Fruit fly (Drosophila melanogaster) whole organism, embryonic: ENCODE measurements around the gene cni.

Experiments
- Abd-B ChIP-seq: fragments of 200-800 bp; sonication (Bioruptor generic); optimal IDR thresholded peaks from 2 replicates; lab custom pipeline; 2018; ENCODE audit warnings: missing biosample characterization, mild to moderate bottlenecking, missing genetic modification characterization, moderate library complexity
- Antp ChIP-seq: fragments of 200-800 bp; sonication (Bioruptor generic); optimal IDR thresholded peaks from 3 replicates; lab custom pipeline; 2016; ENCODE audit warnings: missing biosample characterization, missing genetic modification characterization
- CG10267 ChIP-seq: fragments of 200-800 bp; sonication (Bioruptor generic); optimal IDR thresholded peaks from 2 replicates; lab custom pipeline; 2018; ENCODE audit warnings: missing biosample characterization, mild to moderate bottlenecking, missing genetic modification characterization, moderate library complexity
- CG10462 ChIP-seq: fragments of 200-800 bp; sonication (Bioruptor generic); optimal IDR thresholded peaks from 2 replicates; lab custom pipeline; 2016; ENCODE audit warnings: missing biosample characterization, missing genetic modification characterization
- CG10654 ChIP-seq: fragments of 200-800 bp; sonication (Bioruptor generic); optimal IDR thresholded peaks from 2 replicates; lab custom pipeline; 2016; ENCODE audit warnings: missing biosample characterization, missing genetic modification characterization
- CG11247 ChIP-seq: fragments of 200-800 bp; sonication (Bioruptor generic); IDR thresholded peaks from 2 replicates; pipeline ENCODE4 v1.3.6; 2022; ENCODE audit warnings: missing biosample characterization, missing genetic modification characterization
- CG11456 ChIP-seq: fragments of 200-800 bp; sonication (Bioruptor generic); IDR thresholded peaks from 3 replicates; pipeline ENCODE4 v1.3.6; 2022; ENCODE audit warnings: missing biosample characterization, missing genetic modification characterization
- CG11723 ChIP-seq: fragments of 200-800 bp; sonication (Bioruptor generic); optimal IDR thresholded peaks from 2 replicates; lab custom pipeline; 2017; ENCODE audit warnings: missing biosample characterization, mild to moderate bottlenecking, missing genetic modification characterization
- CG12071 ChIP-seq: fragments of 200-800 bp; sonication (Bioruptor generic); optimal IDR thresholded peaks from 3 replicates; lab custom pipeline; 2018; ENCODE audit warnings: missing biosample characterization, mild to moderate bottlenecking, missing genetic modification characterization
- CG12219 ChIP-seq: fragments of 200-800 bp; sonication (Bioruptor generic); optimal IDR thresholded peaks from 3 replicates; lab custom pipeline; 2018; ENCODE audit warnings: missing biosample characterization, mild to moderate bottlenecking, missing genetic modification characterization
- CG14014 ChIP-seq: fragments of 200-800 bp; sonication (Bioruptor generic); IDR thresholded peaks from 2 replicates; pipeline ENCODE4 v1.3.6; 2022; ENCODE audit warnings: missing biosample characterization, missing genetic modification characterization
- CG17359 ChIP-seq: fragments of 200-800 bp; sonication (Bioruptor generic); optimal IDR thresholded peaks from 3 replicates; lab custom pipeline; 2018; ENCODE audit warnings: missing biosample characterization, mild to moderate bottlenecking, missing genetic modification characterization, moderate library complexity
- CG18476 ChIP-seq: fragments of 200-800 bp; sonication (Bioruptor generic); optimal IDR thresholded peaks from 2 replicates; lab custom pipeline; 2016; ENCODE audit warnings: missing biosample characterization, mild to moderate bottlenecking, missing genetic modification characterization
- CG31224 ChIP-seq: fragments of 200-800 bp; sonication (Bioruptor generic); IDR thresholded peaks from 2 replicates; pipeline ENCODE4 v1.3.6; 2022; ENCODE audit warnings: missing biosample characterization, missing genetic modification characterization
- CG33213 ChIP-seq: fragments of 200-800 bp; sonication (Bioruptor generic); optimal IDR thresholded peaks from 3 replicates; lab custom pipeline; 2016; ENCODE audit warnings: missing biosample characterization, missing genetic modification characterization
- CG3726 ChIP-seq: fragments of 200-800 bp; sonication (Bioruptor generic); IDR thresholded peaks from 3 replicates; pipeline ENCODE4, ENCODE4 v1.3.6; 2022; ENCODE audit warnings: missing biosample characterization, missing genetic modification characterization
- CG3838 ChIP-seq: fragments of 200-800 bp; sonication (Bioruptor generic); optimal IDR thresholded peaks from 3 replicates; lab custom pipeline; 2016; ENCODE audit warnings: missing biosample characterization, missing genetic modification characterization
- CG4707 ChIP-seq: fragments of 200-800 bp; sonication (Bioruptor generic); optimal IDR thresholded peaks from 2 replicates; lab custom pipeline; 2018; ENCODE audit warnings: missing biosample characterization, mild to moderate bottlenecking, missing genetic modification characterization, moderate library complexity
- CG5245 ChIP-seq: fragments of 200-800 bp; sonication (Bioruptor generic); optimal IDR thresholded peaks from 3 replicates; lab custom pipeline; 2016; ENCODE audit warnings: missing biosample characterization, missing genetic modification characterization
- CG6689 ChIP-seq: fragments of 200-800 bp; sonication (Bioruptor generic); IDR thresholded peaks from 2 replicates; pipeline ENCODE4 v1.3.6; 2022; ENCODE audit warnings: missing biosample characterization, missing genetic modification characterization
- CG7556 ChIP-seq: fragments of 200-800 bp; sonication (Bioruptor generic); optimal IDR thresholded peaks from 2 replicates; lab custom pipeline; 2017; ENCODE audit warnings: missing biosample characterization, mild to moderate bottlenecking, missing genetic modification characterization
- CG8478 ChIP-seq: fragments of >200 bp; optimal IDR thresholded peaks from 2 replicates; lab custom pipeline; 2018
- CG8924 ChIP-seq: fragments of 200-800 bp; optimal IDR thresholded peaks from 3 replicates; lab custom pipeline; 2019; ENCODE audit warnings: missing biosample characterization, mild to moderate bottlenecking, missing genetic modification characterization, moderate library complexity
- CTCF ChIP-seq: fragments of 200-800 bp; sonication (Bioruptor generic); optimal IDR thresholded peaks from 2 replicates; lab custom pipeline; 2017; ENCODE audit warnings: missing biosample characterization, mild to moderate bottlenecking, missing genetic modification characterization, moderate library complexity
- Camta ChIP-seq: fragments of 200-800 bp; sonication (Bioruptor generic); optimal IDR thresholded peaks from 2 replicates; lab custom pipeline; 2016; ENCODE audit warnings: missing biosample characterization, missing genetic modification characterization
- D19A ChIP-seq: fragments of 200-800 bp; optimal IDR thresholded peaks from 3 replicates; lab custom pipeline; 2019; ENCODE audit warnings: missing biosample characterization, mild to moderate bottlenecking, missing genetic modification characterization, moderate library complexity
- Drgx ChIP-seq: fragments of 200-800 bp; sonication (Bioruptor generic); IDR thresholded peaks from 2 replicates; pipeline ENCODE4 v1.3.6; 2022; ENCODE audit warnings: missing biosample characterization, missing genetic modification characterization
- E2f1 ChIP-seq: fragments of 200-800 bp; sonication (Bioruptor generic); IDR thresholded peaks from 2 replicates; pipeline ENCODE4 v1.3.6; 2022; ENCODE audit warnings: missing biosample characterization, missing genetic modification characterization
- HLH3B ChIP-seq: fragments of 200-800 bp; sonication (Bioruptor generic); IDR thresholded peaks from 2 replicates; pipeline ENCODE4 v1.3.6; 2022; ENCODE audit warnings: missing biosample characterization, missing genetic modification characterization
- Hmr ChIP-seq: fragments of 200-800 bp; sonication (Bioruptor generic); optimal IDR thresholded peaks from 3 replicates; lab custom pipeline; 2017; ENCODE audit warnings: mild to moderate bottlenecking, missing biosample characterization, missing genetic modification reagents, missing genetic modification characterization
- Lhr ChIP-seq: fragments of 200-800 bp; sonication (Bioruptor generic); optimal IDR thresholded peaks from 3 replicates; lab custom pipeline; 2017; ENCODE audit warnings: mild to moderate bottlenecking, missing biosample characterization, missing genetic modification reagents, missing genetic modification characterization
- MBD-R2 ChIP-seq: fragments of 200-800 bp; sonication (Bioruptor generic); IDR thresholded peaks from 2 replicates; pipeline ENCODE4 v1.3.6; 2022; ENCODE audit warnings: missing biosample characterization, missing genetic modification characterization
- Mad ChIP-seq: fragments of 200-800 bp; sonication (Bioruptor generic); optimal IDR thresholded peaks from 2 replicates; lab custom pipeline; 2016; ENCODE audit warnings: missing biosample characterization, missing genetic modification characterization
- Myb ChIP-seq: fragments of 200-800 bp; sonication (Bioruptor generic); optimal IDR thresholded peaks from 2 replicates; lab custom pipeline; 2016; ENCODE audit warnings: missing biosample characterization, missing genetic modification characterization
- Spps ChIP-seq: fragments of 200-800 bp; sonication (Bioruptor generic); optimal IDR thresholded peaks from 2 replicates; lab custom pipeline; 2018; ENCODE audit warnings: missing biosample characterization, mild to moderate bottlenecking, missing genetic modification characterization
- Trl ChIP-seq, 3 experiments: fragments of >200 bp in 2 of 3; fragments of 200-800 bp in 1 of 3; sonication (Bioruptor generic) in 1 of 3; optimal IDR thresholded peaks; 2 replicates in 1 of 3; 3 replicates in 2 of 3; lab custom pipeline; 2016 to 2017; ENCODE audit warnings: missing biosample characterization in 1 of 3, missing genetic modification characterization in 1 of 3
- Xbp1 ChIP-seq: fragments of 200-800 bp; sonication (Bioruptor generic); optimal IDR thresholded peaks from 3 replicates; lab custom pipeline; 2016; ENCODE audit warnings: missing biosample characterization, mild to moderate bottlenecking, missing genetic modification characterization
- ase ChIP-seq: fragments of 200-800 bp; sonication (Bioruptor generic); IDR thresholded peaks from 3 replicates; pipeline ENCODE4 v1.3.6; 2022; ENCODE audit warnings: missing biosample characterization, missing genetic modification characterization
- ash1 ChIP-seq: fragments of 200-800 bp; sonication (Bioruptor generic); optimal IDR thresholded peaks from 2 replicates; lab custom pipeline; 2018; ENCODE audit warnings: missing biosample characterization, mild to moderate bottlenecking, missing genetic modification characterization
- crp ChIP-seq, 2 experiments: fragments of 200-800 bp; sonication (Bioruptor generic); optimal IDR thresholded peaks; 2 replicates in 1 of 2; 3 replicates in 1 of 2; lab custom pipeline; 2017; ENCODE audit warnings: missing biosample characterization in 2 of 2, missing genetic modification characterization in 2 of 2, mild to moderate bottlenecking in 1 of 2, moderate library complexity in 1 of 2
- danr ChIP-seq: fragments of 200-800 bp; sonication (Bioruptor generic); IDR thresholded peaks from 2 replicates; pipeline ENCODE4 v1.3.6; 2022; ENCODE audit warnings: missing biosample characterization, missing genetic modification characterization
- fd96Cb ChIP-seq: fragments of 200-800 bp; sonication (Bioruptor generic); optimal IDR thresholded peaks from 2 replicates; lab custom pipeline; 2018; ENCODE audit warnings: missing biosample characterization, mild to moderate bottlenecking, missing genetic modification characterization, moderate library complexity
- jigr1 ChIP-seq: fragments of 200-800 bp; sonication (Bioruptor generic); IDR thresholded peaks from 3 replicates; pipeline ENCODE4 v1.3.6; 2022; ENCODE audit warnings: missing biosample characterization, missing genetic modification characterization
- jumu ChIP-seq: fragments of 200-800 bp; sonication (Bioruptor generic); optimal IDR thresholded peaks from 3 replicates; lab custom pipeline; 2016; ENCODE audit warnings: missing biosample characterization, missing genetic modification characterization
- lbe ChIP-seq: fragments of 200-800 bp; sonication (Bioruptor generic); optimal IDR thresholded peaks from 2 replicates; lab custom pipeline; 2016; ENCODE audit warnings: missing biosample characterization, mild to moderate bottlenecking, missing genetic modification characterization
- nau ChIP-seq: fragments of 200-800 bp; sonication (Bioruptor generic); optimal IDR thresholded peaks from 3 replicates; lab custom pipeline; 2017; ENCODE audit warnings: missing biosample characterization, mild to moderate bottlenecking, missing genetic modification characterization, missing genetic modification reagents
- pan ChIP-seq, 4 experiments: fragments of >200 bp in 3 of 4; fragments of 200-800 bp in 1 of 4; sonication (Bioruptor generic) in 1 of 4; optimal IDR thresholded peaks in 3 of 4; IDR thresholded peaks in 1 of 4; 2 replicates each; pipeline versions ENCODE4 v1.3.6 to Lab custom; 2017 to 2022; ENCODE audit warnings: missing biosample characterization in 2 of 4, missing genetic modification characterization in 2 of 4, mixed read lengths in 1 of 4
- repo ChIP-seq: fragments of 200-800 bp; sonication (Bioruptor generic); optimal IDR thresholded peaks from 2 replicates; lab custom pipeline; 2016; ENCODE audit warnings: missing biosample characterization, missing genetic modification characterization
- run ChIP-seq: fragments of 200-800 bp; sonication (Bioruptor generic); optimal IDR thresholded peaks from 3 replicates; lab custom pipeline; 2018; ENCODE audit warnings: missing biosample characterization, mild to moderate bottlenecking, missing genetic modification characterization
- toy ChIP-seq: fragments of 200-800 bp; sonication (Bioruptor generic); IDR thresholded peaks from 2 replicates; pipeline ENCODE4 v1.3.6; 2022; ENCODE audit warnings: missing biosample characterization, missing genetic modification characterization
- tup ChIP-seq: fragments of 200-800 bp; sonication (Bioruptor generic); optimal IDR thresholded peaks from 2 replicates; lab custom pipeline; 2016; ENCODE audit warnings: missing biosample characterization, mild to moderate bottlenecking, missing genetic modification characterization, moderate library complexity
- wek ChIP-seq: fragments of 200-800 bp; sonication (Bioruptor generic); optimal IDR thresholded peaks from 3 replicates; lab custom pipeline; 2018; ENCODE audit warnings: missing biosample characterization, mild to moderate bottlenecking, missing genetic modification characterization, moderate library complexity

The cni gene

dm6 chr2L:16268107-16268539, 42.4 kb downstream of the cni start (continued):
- TF ChIP-seq CG14014 (GFP tag; lab: Robert Waterston, UW) (no peak), CG12071 (GFP tag; lab: Kevin White, UChicago) (no peak), CG8478 (lab: Kevin White, UChicago) (no peak), pan (optimal IDR thresholded peaks at IDR 0.05; lab: Kevin White, UChicago) (no peak), pan (GFP tag; optimal IDR thresholded peaks at IDR 0.05 in 1 of 2, IDR thresholded peaks at IDR 0.05 in 1 of 2) (no peak), D19A (tag; lab: Kevin White, UChicago) (no peak), CG10462 (GFP tag; lab: Kevin White, UChicago) (no peak), Drgx (GFP tag; lab: Robert Waterston, UW) (no peak), fd96Cb (tag; lab: Kevin White, UChicago) (no peak), HLH3B (GFP tag; lab: Robert Waterston, UW) (no peak), wek (GFP tag; lab: Kevin White, UChicago) (no peak), ase (no peak), Mad (no peak), repo (GFP tag; lab: Kevin White, UChicago) (no peak), CG31224 (GFP tag; lab: Robert Waterston, UW) (no peak), run (no peak), danr (GFP tag; lab: Robert Waterston, UW) (no peak), Lhr (GFP tag; lab: Kevin White, UChicago) (no peak), CG7556 (no peak), MBD-R2 (GFP tag; lab: Robert Waterston, UW) (no peak), CG11247 (GFP tag; lab: Robert Waterston, UW) (no peak), E2f1 (no peak), Hmr (GFP tag; lab: Kevin White, UChicago) (no peak), CG6689 (no peak), CG18476 (GFP tag; lab: Kevin White, UChicago) (no peak), Myb (no peak), CG3726 (GFP tag; lab: Robert Waterston, UW) (no peak), lbe (GFP tag; lab: Kevin White, UChicago) (peak; percentile 14), jumu (GFP tag; lab: Kevin White, UChicago) (no peak), toy (GFP tag; lab: Robert Waterston, UW) (no peak), CG33213 (no peak), CG12219 (GFP tag; lab: Kevin White, UChicago) (no peak), CG10654 (GFP tag; lab: Kevin White, UChicago) (no peak), ash1 (no peak), Spps (no peak), CG3838 (GFP tag; lab: Kevin White, UChicago) (peak; percentile 54), CTCF (GFP tag; lab: Kevin White, UChicago) (peak; percentile 6), jigr1 (no peak), CG11456 (GFP tag; lab: Robert Waterston, UW) (no peak), Antp (no peak), Camta (GFP tag; lab: Kevin White, UChicago) (no peak), CG10267 (tag; lab: Kevin White, UChicago) (no peak), nau (GFP tag; lab: Kevin White, UChicago) (peak; percentile 30), CG17359 (tag; lab: Kevin White, UChicago) (no peak), CG4707 (GFP tag; lab: Kevin White, UChicago) (no peak), CG5245 (no peak), Trl (optimal IDR thresholded peaks at IDR 0.05; lab: Kevin White, UChicago) (peak; percentile 85 to 95), Trl (GFP tag; optimal IDR thresholded peaks at IDR 0.05; lab: Kevin White, UChicago) (no peak), Abd-B (GFP tag; lab: Kevin White, UChicago) (no peak), crp (GFP tag; optimal IDR thresholded peaks at IDR 0.05; lab: Kevin White, UChicago) (peak in 1 of 2 experiments; percentile 70), tup (GFP tag; lab: Kevin White, UChicago) (no peak), CG11723 (GFP tag; lab: Kevin White, UChicago) (no peak), CG8924 (tag; lab: Kevin White, UChicago) (peak; percentile 40), Xbp1 (GFP tag; lab: Kevin White, UChicago) (no peak)
